Fruit fly (Drosophila melanogaster) whole organism, embryonic: Measurements from ENCODE around the gene CG43931.

Source experiments
- Atf-2 ChIP-seq: fragments of 200-800 bp; sonication (Bioruptor generic); optimal IDR thresholded peaks from 2 replicates; lab custom pipeline; 2016; ENCODE audit warnings: missing biosample characterization, missing genetic modification characterization
- Blimp-1 ChIP-seq: fragments of 200-800 bp; sonication (Bioruptor generic); optimal IDR thresholded peaks from 3 replicates; lab custom pipeline; 2018; ENCODE audit warnings: missing biosample characterization, missing genetic modification characterization, mild to moderate bottlenecking, moderate library complexity, missing genetic modification reagents
- CG13424 ChIP-seq: fragments of 200-800 bp; sonication (Bioruptor generic); optimal IDR thresholded peaks from 2 replicates; lab custom pipeline; 2019; ENCODE audit warnings: missing biosample characterization, mild to moderate bottlenecking, missing genetic modification characterization, moderate library complexity
- CG14965 ChIP-seq: fragments of 200-800 bp; sonication (Bioruptor generic); optimal IDR thresholded peaks from 2 replicates; lab custom pipeline; 2016; ENCODE audit warnings: missing biosample characterization, missing genetic modification characterization, borderline replicate concordance
- CG15269 ChIP-seq: fragments of 200-800 bp; sonication (Bioruptor generic); optimal IDR thresholded peaks from 2 replicates; lab custom pipeline; 2018; ENCODE audit warnings: missing biosample characterization, mild to moderate bottlenecking, missing genetic modification characterization, moderate library complexity
- CG1602 ChIP-seq: fragments of 200-800 bp; sonication (Bioruptor generic); optimal IDR thresholded peaks from 3 replicates; lab custom pipeline; 2016; ENCODE audit warnings: missing biosample characterization, missing genetic modification characterization
- CG1603 ChIP-seq: fragments of 200-800 bp; sonication (Bioruptor generic); optimal IDR thresholded peaks from 2 replicates; lab custom pipeline; 2019; ENCODE audit warnings: missing biosample characterization, mild to moderate bottlenecking, missing genetic modification characterization, moderate library complexity
- CG1647 ChIP-seq: fragments of 200-800 bp; sonication (Bioruptor generic); optimal IDR thresholded peaks from 3 replicates; lab custom pipeline; 2016; ENCODE audit warnings: missing biosample characterization, missing genetic modification characterization
- CG17359 ChIP-seq: fragments of 200-800 bp; sonication (Bioruptor generic); optimal IDR thresholded peaks from 3 replicates; lab custom pipeline; 2018; ENCODE audit warnings: missing biosample characterization, mild to moderate bottlenecking, missing genetic modification characterization, moderate library complexity
- CG17829 ChIP-seq: fragments of 200-800 bp; optimal IDR thresholded peaks from 2 replicates; lab custom pipeline; 2019; ENCODE audit warnings: missing biosample characterization, mild to moderate bottlenecking, missing genetic modification characterization, moderate library complexity
- CG18262 ChIP-seq: fragments of 200-800 bp; optimal IDR thresholded peaks from 3 replicates; lab custom pipeline; 2019; ENCODE audit warnings: missing biosample characterization, mild to moderate bottlenecking, missing genetic modification characterization, moderate library complexity
- CG18476 ChIP-seq: fragments of 200-800 bp; sonication (Bioruptor generic); optimal IDR thresholded peaks from 2 replicates; lab custom pipeline; 2016; ENCODE audit warnings: missing biosample characterization, mild to moderate bottlenecking, missing genetic modification characterization
- CG2120 ChIP-seq: fragments of 200-800 bp; sonication (Bioruptor generic); optimal IDR thresholded peaks from 3 replicates; lab custom pipeline; 2016; ENCODE audit warnings: missing biosample characterization, missing genetic modification characterization
- CG2875 ChIP-seq: fragments of 200-800 bp; sonication (Bioruptor generic); optimal IDR thresholded peaks from 2 replicates; lab custom pipeline; 2017; ENCODE audit warnings: missing biosample characterization, mild to moderate bottlenecking, missing genetic modification characterization, missing genetic modification reagents
- CG30403 ChIP-seq: fragments of 200-800 bp; sonication (Bioruptor generic); optimal IDR thresholded peaks from 3 replicates; lab custom pipeline; 2016; ENCODE audit warnings: missing biosample characterization, missing genetic modification characterization
- CG31224 ChIP-seq: fragments of 200-800 bp; sonication (Bioruptor generic); IDR thresholded peaks from 2 replicates; pipeline ENCODE4 v1.3.6; 2022; ENCODE audit warnings: missing biosample characterization, missing genetic modification characterization
- CG33213 ChIP-seq: fragments of 200-800 bp; sonication (Bioruptor generic); optimal IDR thresholded peaks from 3 replicates; lab custom pipeline; 2016; ENCODE audit warnings: missing biosample characterization, missing genetic modification characterization
- CG4617 ChIP-seq: fragments of 200-800 bp; sonication (Bioruptor generic); optimal IDR thresholded peaks from 3 replicates; lab custom pipeline; 2016; ENCODE audit warnings: missing biosample characterization, missing genetic modification characterization, borderline replicate concordance
- CG4820 ChIP-seq: fragments of 200-800 bp; sonication (Bioruptor generic); optimal IDR thresholded peaks from 3 replicates; lab custom pipeline; 2016; ENCODE audit warnings: missing biosample characterization, missing genetic modification characterization
- CG9727 ChIP-seq: fragments of 200-800 bp; sonication (Bioruptor generic); optimal IDR thresholded peaks from 3 replicates; lab custom pipeline; 2017; ENCODE audit warnings: missing biosample characterization, mild to moderate bottlenecking, missing genetic modification characterization
- Camta ChIP-seq: fragments of 200-800 bp; sonication (Bioruptor generic); optimal IDR thresholded peaks from 2 replicates; lab custom pipeline; 2016; ENCODE audit warnings: missing biosample characterization, missing genetic modification characterization
- CoRest ChIP-seq: fragments of 200-800 bp; sonication (Bioruptor generic); optimal IDR thresholded peaks from 3 replicates; lab custom pipeline; 2018; ENCODE audit warnings: missing biosample characterization, mild to moderate bottlenecking, missing genetic modification characterization, moderate library complexity
- D ChIP-seq, 2 experiments: fragments of 200-800 bp in 1 of 2; fragments of >200 bp in 1 of 2; sonication (Bioruptor generic) in 1 of 2; optimal IDR thresholded peaks; 2 replicates in 1 of 2; 3 replicates in 1 of 2; lab custom pipeline; 2017; ENCODE audit warnings: mild to moderate bottlenecking in 1 of 2, missing biosample characterization in 1 of 2, missing genetic modification characterization in 1 of 2, missing genetic modification reagents in 1 of 2
- Fer2 ChIP-seq: fragments of 200-800 bp; sonication (Bioruptor generic); optimal IDR thresholded peaks from 2 replicates; lab custom pipeline; 2018; ENCODE audit warnings: missing biosample characterization, mild to moderate bottlenecking, missing genetic modification characterization, moderate library complexity
- HHEX ChIP-seq: fragments of 200-800 bp; sonication (Bioruptor generic); optimal IDR thresholded peaks from 3 replicates; lab custom pipeline; 2017; ENCODE audit warnings: missing biosample characterization, mild to moderate bottlenecking, missing genetic modification characterization, missing genetic modification reagents
- Hmx ChIP-seq: fragments of 200-800 bp; sonication (Bioruptor generic); optimal IDR thresholded peaks from 2 replicates; lab custom pipeline; 2016; ENCODE audit warnings: missing biosample characterization, missing genetic modification characterization
- Hr3 ChIP-seq: fragments of 200-800 bp; sonication (Bioruptor generic); optimal IDR thresholded peaks from 3 replicates; lab custom pipeline; 2016; ENCODE audit warnings: missing biosample characterization, missing genetic modification characterization
- Hsf ChIP-seq: fragments of 200-800 bp; sonication (Bioruptor generic); optimal IDR thresholded peaks from 3 replicates; lab custom pipeline; 2016; ENCODE audit warnings: missing biosample characterization, missing genetic modification characterization
- Neu2 ChIP-seq: fragments of 200-800 bp; sonication (Bioruptor generic); optimal IDR thresholded peaks from 3 replicates; lab custom pipeline; 2016; ENCODE audit warnings: missing biosample characterization, missing genetic modification characterization, borderline replicate concordance
- Ptx1 ChIP-seq: fragments of 200-800 bp; sonication (Bioruptor generic); IDR thresholded peaks from 2 replicates; pipeline ENCODE4 v1.3.6; 2022; ENCODE audit warnings: missing biosample characterization, missing genetic modification characterization
- Six4 ChIP-seq: fragments of 200-800 bp; sonication (Bioruptor generic); optimal IDR thresholded peaks from 2 replicates; lab custom pipeline; 2016; ENCODE audit warnings: missing biosample characterization, missing genetic modification characterization
- Ssrp ChIP-seq: fragments of 200-800 bp; sonication (Bioruptor generic); optimal IDR thresholded peaks from 2 replicates; lab custom pipeline; 2018; ENCODE audit warnings: missing biosample characterization, mild to moderate bottlenecking, missing genetic modification characterization, moderate library complexity
- YL-1 ChIP-seq: fragments of 200-800 bp; sonication (Bioruptor generic); optimal IDR thresholded peaks from 3 replicates; lab custom pipeline; 2017; ENCODE audit warnings: missing biosample characterization, mild to moderate bottlenecking, missing genetic modification characterization
- ara ChIP-seq: fragments of 200-800 bp; sonication (Bioruptor generic); IDR thresholded peaks from 2 replicates; pipeline ENCODE4 v1.3.6; 2022; ENCODE audit warnings: missing biosample characterization, missing genetic modification characterization
- ash1 ChIP-seq: fragments of 200-800 bp; sonication (Bioruptor generic); optimal IDR thresholded peaks from 2 replicates; lab custom pipeline; 2018; ENCODE audit warnings: missing biosample characterization, mild to moderate bottlenecking, missing genetic modification characterization
- az2 ChIP-seq: fragments of 200-800 bp; sonication (Bioruptor generic); optimal IDR thresholded peaks from 3 replicates; lab custom pipeline; 2016; ENCODE audit warnings: missing biosample characterization, missing genetic modification characterization
- cato ChIP-seq: fragments of 200-800 bp; sonication (Bioruptor generic); optimal IDR thresholded peaks from 2 replicates; lab custom pipeline; 2016; ENCODE audit warnings: missing biosample characterization, missing genetic modification characterization, borderline replicate concordance
- en ChIP-seq: fragments of 200-800 bp; sonication (Bioruptor generic); optimal IDR thresholded peaks from 2 replicates; lab custom pipeline; 2016; ENCODE audit warnings: missing biosample characterization, missing genetic modification characterization
- fd96Cb ChIP-seq: fragments of 200-800 bp; sonication (Bioruptor generic); optimal IDR thresholded peaks from 2 replicates; lab custom pipeline; 2018; ENCODE audit warnings: missing biosample characterization, mild to moderate bottlenecking, missing genetic modification characterization, moderate library complexity
- fru ChIP-seq: fragments of >200 bp; optimal IDR thresholded peaks from 2 replicates; lab custom pipeline; 2017
- gem ChIP-seq: fragments of 200-800 bp; sonication (Bioruptor generic); optimal IDR thresholded peaks from 2 replicates; lab custom pipeline; 2019; ENCODE audit warnings: missing biosample characterization, mild to moderate bottlenecking, missing genetic modification characterization, moderate library complexity
- grau ChIP-seq: fragments of 200-800 bp; optimal IDR thresholded peaks from 3 replicates; lab custom pipeline; 2019; ENCODE audit warnings: missing biosample characterization, mild to moderate bottlenecking, missing genetic modification characterization, moderate library complexity
- her ChIP-seq: fragments of 200-800 bp; sonication (Bioruptor generic); optimal IDR thresholded peaks from 2 replicates; lab custom pipeline; 2016; ENCODE audit warnings: missing biosample characterization, missing genetic modification characterization
- nerfin-1 ChIP-seq: fragments of 200-800 bp; sonication (Bioruptor generic); optimal IDR thresholded peaks from 3 replicates; lab custom pipeline; 2019; ENCODE audit warnings: missing biosample characterization, mild to moderate bottlenecking, missing genetic modification characterization, moderate library complexity
- nom ChIP-seq: fragments of 200-800 bp; sonication (Bioruptor generic); optimal IDR thresholded peaks from 2 replicates; lab custom pipeline; 2017; ENCODE audit warnings: missing biosample characterization, missing genetic modification characterization, mild to moderate bottlenecking, moderate library complexity, missing genetic modification reagents
- otp ChIP-seq: fragments of 200-800 bp; sonication (Bioruptor generic); IDR thresholded peaks from 3 replicates; pipeline ENCODE4, ENCODE4 v1.3.6; 2022; ENCODE audit warnings: missing biosample characterization, missing genetic modification characterization
- salm ChIP-seq: fragments of 200-800 bp; sonication (Bioruptor generic); optimal IDR thresholded peaks from 2 replicates; lab custom pipeline; 2018; ENCODE audit warnings: missing biosample characterization, mild to moderate bottlenecking, missing genetic modification characterization
- tin ChIP-seq: fragments of 200-800 bp; sonication (Bioruptor generic); optimal IDR thresholded peaks from 3 replicates; lab custom pipeline; 2016; ENCODE audit warnings: missing biosample characterization, missing genetic modification characterization
- trh ChIP-seq: fragments of 200-800 bp; sonication (Bioruptor generic); optimal IDR thresholded peaks from 2 replicates; lab custom pipeline; 2016; ENCODE audit warnings: missing biosample characterization, missing genetic modification characterization

The CG43931 gene

dm6 chr3L:20923030-20923591, 25.8 kb downstream of the CG43931 start (continued):
- peak; percentile 30 for TF ChIP-seq CG1602
- no peak for TF ChIP-seq CG2120
- peak; percentile 72 for TF ChIP-seq gem
- TF ChIP-seq CG17829 = peak; percentile 82
- peak; percentile 33 for TF ChIP-seq Camta
- TF ChIP-seq CG17359 (tag; lab: Kevin White, UChicago) = peak; percentile 63
- TF ChIP-seq en (GFP tag; lab: Kevin White, UChicago) = peak; percentile 5
- no peak for TF ChIP-seq CG4617 (GFP tag; lab: Kevin White, UChicago)
- TF ChIP-seq HHEX (GFP tag; lab: Kevin White, UChicago) = peak; percentile 8
- TF ChIP-seq salm = no peak
- peak; percentile 23 for TF ChIP-seq Atf-2
- peak; percentile 29 for TF ChIP-seq CG13424 (tag; lab: Kevin White, UChicago)
- TF ChIP-seq Ssrp = peak; percentile 67
- no peak for TF ChIP-seq ash1
- peak; percentile 15 for TF ChIP-seq CG30403 (GFP tag; lab: Kevin White, UChicago)
- TF ChIP-seq D (optimal IDR thresholded peaks at IDR 0.05; lab: Kevin White, UChicago) = no peak
- peak; percentile 56 for TF ChIP-seq D (GFP tag; optimal IDR thresholded peaks at IDR 0.05; lab: Kevin White, UChicago)
- TF ChIP-seq fru = no peak
- TF ChIP-seq nom (GFP tag; lab: Kevin White, UChicago) = peak; percentile 61
- peak; percentile 30 for TF ChIP-seq CG15269
- peak; percentile 3 for TF ChIP-seq Six4 (GFP tag; lab: Kevin White, UChicago)
- TF ChIP-seq her (GFP tag; lab: Kevin White, UChicago) = no peak
- TF ChIP-seq CG18262 (tag; lab: Kevin White, UChicago) = peak; percentile 67
- TF ChIP-seq ara (GFP tag; lab: Robert Waterston, UW) = peak; percentile 65; the same call in 1 of the 2 replicates
- TF ChIP-seq trh (GFP tag; lab: Kevin White, UChicago) = peak; percentile 9
- peak; percentile 69 for TF ChIP-seq Blimp-1
- TF ChIP-seq tin (GFP tag; lab: Kevin White, UChicago) = peak; percentile 50
- TF ChIP-seq CoRest (tag; lab: Kevin White, UChicago) = peak; percentile 38
- TF ChIP-seq CG1603 (tag; lab: Kevin White, UChicago) = peak; percentile 55
- peak; percentile 22 for TF ChIP-seq CG1647 (GFP tag; lab: Kevin White, UChicago)
- no peak for TF ChIP-seq CG31224
- peak; percentile 60 for TF ChIP-seq az2 (GFP tag; lab: Kevin White, UChicago)
- TF ChIP-seq CG14965 = no peak
- no peak for TF ChIP-seq Hmx (GFP tag; lab: Kevin White, UChicago)
- peak; percentile 51 for TF ChIP-seq grau (tag; lab: Kevin White, UChicago)
- TF ChIP-seq Hr3 (GFP tag; lab: Kevin White, UChicago) = peak; percentile 34
- TF ChIP-seq YL-1 = no peak
- no peak for TF ChIP-seq Fer2 (tag; lab: Kevin White, UChicago)
- TF ChIP-seq Neu2 = no peak
- TF ChIP-seq cato (GFP tag; lab: Kevin White, UChicago) = peak; percentile 14
- peak; percentile 50 for TF ChIP-seq CG2875 (GFP tag; lab: Kevin White, UChicago)
- 0 out of 2 replicates have a peak, but pooled peaks have one; percentile 27 for TF ChIP-seq Ptx1 (GFP tag; lab: Robert Waterston, UW)
- peak; percentile 52 for TF ChIP-seq Hsf
- peak; percentile 49 for TF ChIP-seq CG4820
- peak; percentile 9 for TF ChIP-seq nerfin-1 (tag; lab: Kevin White, UChicago)
- TF ChIP-seq CG9727 (GFP tag; lab: Kevin White, UChicago) = peak; percentile 70
- peak; percentile 64 for TF ChIP-seq fd96Cb (tag; lab: Kevin White, UChicago)
- TF ChIP-seq CG18476 = no peak
- TF ChIP-seq otp (GFP tag; lab: Robert Waterston, UW) = peak; percentile 73; the same call in 2 of the 3 replicates
- TF ChIP-seq CG33213 = peak; percentile 21
